Fruit fly (Drosophila melanogaster) whole organism, adult: ENCODE measurements around the gene Tgs1.

ENCODE experiments used
- CG11617 ChIP-seq: fragments of 200-800 bp; sonication (Bioruptor generic); optimal IDR thresholded peaks from 2 replicates; lab custom pipeline; 2017; ENCODE audit warnings: mild to moderate bottlenecking, missing biosample characterization, missing genetic modification reagents, missing genetic modification characterization
- CG12768 ChIP-seq: fragments of 200-800 bp; sonication (Bioruptor generic); optimal IDR thresholded peaks from 2 replicates; lab custom pipeline; 2017; ENCODE audit warnings: missing biosample characterization, missing genetic modification characterization, mild to moderate bottlenecking, moderate library complexity, missing genetic modification reagents
- CG14711 ChIP-seq: fragments of 200-800 bp; sonication (Bioruptor generic); optimal IDR thresholded peaks from 2 replicates; lab custom pipeline; 2018; ENCODE audit warnings: missing biosample characterization, mild to moderate bottlenecking, missing genetic modification characterization, moderate library complexity
- CG1620 ChIP-seq: fragments of 200-800 bp; sonication (Bioruptor generic); optimal IDR thresholded peaks from 2 replicates; lab custom pipeline; 2016; ENCODE audit warnings: missing biosample characterization, missing genetic modification characterization
- CG33017 ChIP-seq: fragments of 200-800 bp; sonication (Bioruptor generic); optimal IDR thresholded peaks from 2 replicates; lab custom pipeline; 2018; ENCODE audit warnings: missing biosample characterization, mild to moderate bottlenecking, missing genetic modification characterization, moderate library complexity
- CG5204 ChIP-seq: fragments of 200-800 bp; sonication (Bioruptor generic); optimal IDR thresholded peaks from 2 replicates; lab custom pipeline; 2016; ENCODE audit warnings: missing biosample characterization, missing genetic modification characterization
- CG7045 ChIP-seq: fragments of 200-800 bp; sonication (Bioruptor generic); optimal IDR thresholded peaks from 2 replicates; lab custom pipeline; 2017; ENCODE audit warnings: missing biosample characterization, mild to moderate bottlenecking, missing genetic modification characterization
- CG7101 ChIP-seq: fragments of 200-800 bp; sonication (Bioruptor generic); optimal IDR thresholded peaks from 2 replicates; lab custom pipeline; 2018; ENCODE audit warnings: missing biosample characterization, mild to moderate bottlenecking, missing genetic modification characterization, moderate library complexity
- Clk ChIP-seq: fragments of 200-800 bp; sonication (Bioruptor generic); optimal IDR thresholded peaks from 2 replicates; lab custom pipeline; 2017; ENCODE audit warnings: missing biosample characterization, missing genetic modification characterization
- Crg-1 ChIP-seq: fragments of 200-800 bp; sonication (Bioruptor generic); optimal IDR thresholded peaks from 2 replicates; lab custom pipeline; 2016; ENCODE audit warnings: missing biosample characterization, missing genetic modification characterization
- Hr96 ChIP-seq: fragments of 200-800 bp; sonication (Bioruptor generic); optimal IDR thresholded peaks from 2 replicates; lab custom pipeline; 2016; ENCODE audit warnings: missing biosample characterization, missing genetic modification characterization
- Mnt ChIP-seq: fragments of 200-800 bp; sonication (Bioruptor generic); optimal IDR thresholded peaks from 2 replicates; lab custom pipeline; 2016; ENCODE audit warnings: missing biosample characterization, mild to moderate bottlenecking, missing genetic modification characterization
- bab1 ChIP-seq: fragments of 200-800 bp; sonication (Bioruptor generic); optimal IDR thresholded peaks from 3 replicates; lab custom pipeline; 2019; ENCODE audit warnings: missing biosample characterization, mild to moderate bottlenecking, missing genetic modification characterization, moderate library complexity
- cic ChIP-seq: fragments of 200-800 bp; sonication (Bioruptor generic); optimal IDR thresholded peaks from 2 replicates; lab custom pipeline; 2017; ENCODE audit warnings: missing biosample characterization, mild to moderate bottlenecking, missing genetic modification characterization, moderate library complexity
- cnc ChIP-seq, 2 experiments: fragments of >200 bp; optimal IDR thresholded peaks; 2 replicates each; lab custom pipeline; 2017
- kay ChIP-seq: fragments of 200-800 bp; sonication (Bioruptor generic); peaks from one replicate; lab custom pipeline; 2016; ENCODE audit warnings: missing biosample characterization, missing genetic modification characterization, borderline replicate concordance
- ovo ChIP-seq: fragments of 200-800 bp; sonication (Bioruptor generic); optimal IDR thresholded peaks from 2 replicates; lab custom pipeline; 2016; ENCODE audit warnings: missing biosample characterization, missing genetic modification characterization
- pad ChIP-seq: fragments of 200-800 bp; sonication (Bioruptor generic); optimal IDR thresholded peaks from 3 replicates; lab custom pipeline; 2017; ENCODE audit warnings: missing biosample characterization, missing genetic modification characterization, mild to moderate bottlenecking, moderate library complexity, missing genetic modification reagents
- tj ChIP-seq: fragments of 200-800 bp; sonication (Bioruptor generic); optimal IDR thresholded peaks from 3 replicates; lab custom pipeline; 2017; ENCODE audit warnings: missing biosample characterization, mild to moderate bottlenecking, missing genetic modification characterization, moderate library complexity
- toe ChIP-seq: fragments of 200-800 bp; sonication (Bioruptor generic); optimal IDR thresholded peaks from 2 replicates; lab custom pipeline; 2016; ENCODE audit warnings: missing biosample characterization, missing genetic modification characterization

Tgs1 gene

DNA sequence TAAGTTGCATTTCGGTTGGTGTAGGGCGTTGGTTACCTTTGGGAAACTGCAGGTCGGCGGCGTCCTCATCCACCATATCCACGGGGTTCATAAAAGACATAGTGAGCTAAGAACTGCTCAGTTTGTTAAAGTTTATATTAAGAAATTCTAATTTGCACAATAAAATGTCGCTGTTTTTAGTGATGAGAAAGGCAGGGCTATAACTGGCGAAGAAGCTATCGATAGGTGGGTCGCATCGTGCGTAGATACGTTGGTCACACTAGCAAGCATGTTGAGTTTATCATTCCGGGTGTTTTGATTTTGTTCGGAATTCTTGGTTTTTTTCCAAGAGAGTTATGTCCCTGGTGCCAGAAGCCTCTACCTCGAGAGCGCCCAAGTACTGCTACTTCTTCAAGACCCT is at the start of gene Tgs1, which contains the start of the genes Ada2a, Polr2D and moi:
Gene Tgs1, plus strand, starts transcription at position 250 of the 400 bp plus-strand sequence.
Gene Ada2a, minus strand, starts transcription at position 207 of the 400 bp plus-strand sequence.
Gene Polr2D, minus strand, starts transcription at position 207 of the 400 bp plus-strand sequence.
Gene moi, plus strand, starts transcription at position 250 of the 400 bp plus-strand sequence.
- TF ChIP-seq ovo (GFP tag; lab: Kevin White, UChicago): no peak
- no peak for TF ChIP-seq CG33017 (tag; lab: Kevin White, UChicago)
- TF ChIP-seq bab1: peak; percentile 57
- peak; percentile 21 for TF ChIP-seq Mnt (GFP tag; lab: Kevin White, UChicago)
- TF ChIP-seq Hr96 (GFP tag; lab: Kevin White, UChicago): no peak

DNA sequence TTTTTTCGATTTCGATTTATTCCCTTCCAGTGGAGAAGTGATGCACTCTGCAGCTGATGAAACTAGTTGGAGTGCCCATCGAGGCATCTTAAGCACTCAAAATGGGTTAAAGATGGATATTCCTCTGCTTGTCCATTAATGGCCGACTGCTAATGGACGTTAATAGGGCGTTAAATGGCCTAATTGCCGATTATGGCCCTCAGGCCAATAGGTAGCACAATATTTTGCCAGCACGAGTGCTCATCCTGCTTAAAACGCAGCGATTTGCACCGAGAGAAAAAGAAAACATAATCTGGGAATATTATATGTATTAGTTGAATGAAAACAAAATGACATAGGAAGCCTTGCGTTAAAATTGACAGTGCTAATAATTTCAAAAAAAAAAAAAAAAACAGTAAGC is 46.9 kb upstream of the Tgs1 start, which contains the start of gene CG44158:
Gene CG44158, plus strand, starts transcription at position 301 of the 400 bp plus-strand sequence.
- TF ChIP-seq CG11617: no peak
- TF ChIP-seq bab1: no peak
- no peak for TF ChIP-seq CG7045 (GFP tag; lab: Kevin White, UChicago)
- TF ChIP-seq CG12768: no peak
- no peak for TF ChIP-seq pad (GFP tag; lab: Kevin White, UChicago)
- no peak for TF ChIP-seq Hr96 (GFP tag; lab: Kevin White, UChicago)
- no peak for TF ChIP-seq CG14711 (tag; lab: Kevin White, UChicago)
- no peak for TF ChIP-seq kay
- TF ChIP-seq toe (GFP tag; lab: Kevin White, UChicago): no peak
- no peak for TF ChIP-seq tj (GFP tag; lab: Kevin White, UChicago)
- TF ChIP-seq CG5204 (GFP tag; lab: Kevin White, UChicago): no peak
- no peak for TF ChIP-seq ovo (GFP tag; lab: Kevin White, UChicago)
- TF ChIP-seq CG1620: no peak
- TF ChIP-seq CG33017 (tag; lab: Kevin White, UChicago): no peak
- no peak for TF ChIP-seq CG7101 (tag; lab: Kevin White, UChicago)
- TF ChIP-seq Mnt (GFP tag; lab: Kevin White, UChicago): no peak
- no peak for TF ChIP-seq Clk (GFP tag; lab: Kevin White, UChicago)
- no peak for TF ChIP-seq Crg-1 (GFP tag; lab: Kevin White, UChicago)

DNA sequence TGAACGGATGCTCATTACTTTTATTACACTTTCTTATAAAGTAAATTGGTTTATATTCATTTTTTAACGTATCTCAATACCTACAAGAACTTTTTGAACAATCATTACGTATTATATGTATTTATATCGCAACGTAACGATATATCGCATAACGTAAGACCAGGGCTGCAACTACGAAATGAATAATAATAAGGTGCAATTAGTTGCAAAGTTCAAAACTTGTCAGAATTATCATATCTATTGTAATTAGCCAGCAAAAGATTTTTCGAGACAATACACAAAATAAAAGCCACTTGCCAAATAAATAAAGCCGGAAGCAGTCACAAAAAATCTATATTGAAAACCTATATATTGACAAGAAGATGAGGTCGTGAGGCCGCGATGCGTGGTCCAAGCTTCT is 40.0 kb upstream of the Tgs1 start:
- TF ChIP-seq CG5204 (GFP tag; lab: Kevin White, UChicago) (peak; percentile 31), ovo (GFP tag; lab: Kevin White, UChicago) (no peak), CG12768 (peak; percentile 35), kay (no peak), toe (GFP tag; lab: Kevin White, UChicago) (peak; percentile 69), CG11617 (peak; percentile 22), Mnt (GFP tag; lab: Kevin White, UChicago) (peak; percentile 29), tj (GFP tag; lab: Kevin White, UChicago) (no peak), Hr96 (GFP tag; lab: Kevin White, UChicago) (peak; percentile 55), CG7101 (tag; lab: Kevin White, UChicago) (peak; percentile 10), CG14711 (tag; lab: Kevin White, UChicago) (peak; percentile 22), bab1 (peak; percentile 52), CG33017 (tag; lab: Kevin White, UChicago) (peak; percentile 32)

DNA sequence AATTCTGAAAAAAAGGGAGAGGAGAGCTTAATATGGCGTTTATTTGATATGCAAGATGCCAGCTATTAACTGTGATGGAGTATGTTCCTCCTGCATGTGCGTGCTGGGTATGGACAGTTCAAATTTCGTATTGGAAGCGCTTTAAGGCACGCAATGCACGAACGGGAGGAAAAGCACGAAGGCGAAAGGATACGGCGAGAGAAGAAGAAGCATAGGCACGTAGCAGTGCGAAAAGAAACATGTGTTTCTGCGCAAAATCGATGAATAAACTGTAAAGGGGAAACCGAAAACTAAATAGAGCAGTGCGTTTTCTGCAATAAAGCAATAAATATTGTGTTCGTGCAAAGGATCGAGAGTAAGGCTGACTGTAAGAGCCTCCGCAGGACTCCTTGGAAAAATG is 39.4 kb upstream of the Tgs1 start, which contains the start of gene CG14314:
Gene CG14314, plus strand, starts transcription at position 243 of the 400 bp plus-strand sequence.
- TF ChIP-seq Crg-1 (GFP tag; lab: Kevin White, UChicago) (no peak), CG7045 (GFP tag; lab: Kevin White, UChicago) (no peak), pad (GFP tag; lab: Kevin White, UChicago) (no peak), CG12768 (no peak)

DNA sequence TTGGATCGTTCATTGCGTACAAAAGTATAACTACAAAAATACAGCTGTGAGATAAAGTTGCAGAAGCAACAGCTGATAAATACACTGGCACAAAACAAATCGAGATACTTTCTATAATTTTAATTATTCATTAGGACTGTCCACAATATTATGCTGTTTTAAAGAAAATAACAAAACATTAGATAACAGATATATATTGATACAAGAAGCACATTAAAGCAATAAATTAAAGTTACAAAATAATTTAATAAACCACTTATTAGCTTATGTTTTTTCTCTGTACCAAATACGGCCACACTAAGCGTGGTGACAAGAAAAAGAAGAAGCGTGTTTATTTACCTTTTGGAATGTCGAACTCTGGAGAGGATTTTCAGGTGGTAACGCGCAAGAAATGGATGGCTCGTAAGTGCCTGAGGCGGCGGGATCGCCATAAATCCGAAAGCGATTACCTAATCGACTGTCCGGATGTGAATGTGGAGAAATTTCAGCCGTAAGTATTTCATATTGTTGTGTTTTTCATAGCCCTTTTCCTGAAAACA is 35.0 kb upstream of the Tgs1 start, which contains the start of the genes CG7988 and CG7183:
Gene CG7988, plus strand, starts transcription at position 316 of the 539 bp plus-strand sequence.
Gene CG7183, minus strand, starts transcription at position 489 of the 539 bp plus-strand sequence.
- TF ChIP-seq Hr96 (GFP tag; lab: Kevin White, UChicago) (peak; percentile 94), CG1620 (peak; percentile 95), CG14711 (tag; lab: Kevin White, UChicago) (peak; percentile 96), Mnt (GFP tag; lab: Kevin White, UChicago) (peak; percentile 88), CG7045 (GFP tag; lab: Kevin White, UChicago) (peak; percentile 95), bab1 (peak; percentile 98), tj (GFP tag; lab: Kevin White, UChicago) (peak; percentile 81), Crg-1 (GFP tag; lab: Kevin White, UChicago) (peak; percentile 93), CG5204 (GFP tag; lab: Kevin White, UChicago) (no peak), CG7101 (tag; lab: Kevin White, UChicago) (peak; percentile 98), toe (GFP tag; lab: Kevin White, UChicago) (peak; percentile 96), kay (no peak), CG12768 (peak; percentile 93), cnc (optimal IDR thresholded peaks at IDR 0.05; lab: Kevin White, UChicago) (no peak), CG33017 (tag; lab: Kevin White, UChicago) (peak; percentile 98), pad (GFP tag; lab: Kevin White, UChicago) (peak; percentile 82), CG11617 (peak; percentile 97), cic (GFP tag; lab: Kevin White, UChicago) (peak; percentile 71), ovo (GFP tag; lab: Kevin White, UChicago) (peak; percentile 51), Clk (GFP tag; lab: Kevin White, UChicago) (peak; percentile 85)

DNA sequence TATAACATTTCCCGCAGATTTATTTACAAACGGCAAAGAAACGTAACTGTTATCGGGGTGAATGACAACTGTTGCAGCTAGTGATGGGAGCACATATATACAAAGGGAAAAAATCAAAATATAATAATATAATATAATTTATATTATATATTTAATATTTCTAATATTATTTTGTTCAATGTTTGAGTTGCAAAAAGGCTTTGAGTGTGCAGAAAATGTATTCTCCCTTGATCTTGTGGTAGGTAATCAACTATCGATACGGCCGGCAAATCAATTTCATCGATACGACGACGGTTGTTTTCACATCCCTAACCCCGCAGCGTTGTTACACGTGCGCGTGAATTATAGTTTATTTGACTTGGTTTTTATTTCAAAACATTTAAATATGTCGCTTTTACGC is 31.9 kb upstream of the Tgs1 start, which contains the start of the genes mTerf5 and Non3:
Gene mTerf5, minus strand, starts transcription at position 249 of the 400 bp plus-strand sequence.
Gene Non3, plus strand, starts transcription at position 289 of the 400 bp plus-strand sequence.
- TF ChIP-seq Clk (GFP tag; lab: Kevin White, UChicago) (peak; percentile 21), bab1 (peak; percentile 82), CG5204 (GFP tag; lab: Kevin White, UChicago) (no peak), kay (no peak), Crg-1 (GFP tag; lab: Kevin White, UChicago) (peak; percentile 32), toe (GFP tag; lab: Kevin White, UChicago) (no peak), CG1620 (peak; percentile 64), pad (GFP tag; lab: Kevin White, UChicago) (peak; percentile 46), tj (GFP tag; lab: Kevin White, UChicago) (peak; percentile 51), CG7045 (GFP tag; lab: Kevin White, UChicago) (peak; percentile 47), Mnt (GFP tag; lab: Kevin White, UChicago) (peak; percentile 98), ovo (GFP tag; lab: Kevin White, UChicago) (peak; percentile 74), cic (GFP tag; lab: Kevin White, UChicago) (peak; percentile 6), Hr96 (GFP tag; lab: Kevin White, UChicago) (no peak), CG33017 (tag; lab: Kevin White, UChicago) (peak; percentile 57), cnc (optimal IDR thresholded peaks at IDR 0.05; lab: Kevin White, UChicago) (no peak), CG11617 (peak; percentile 80), CG14711 (tag; lab: Kevin White, UChicago) (peak; percentile 71), CG7101 (tag; lab: Kevin White, UChicago) (peak; percentile 73), CG12768 (peak; percentile 61)
